Fruit fly (Drosophila melanogaster) whole organism, embryonic: ENCODE results near the gene Syp.

Source experiments
- CG10209 ChIP-seq: fragments of 200-800 bp; sonication (Bioruptor generic); optimal IDR thresholded peaks from 3 replicates; lab custom pipeline; 2017; ENCODE audit warnings: missing biosample characterization, mild to moderate bottlenecking, missing genetic modification characterization, missing genetic modification reagents
- CG1024 ChIP-seq: fragments of 200-800 bp; sonication (Bioruptor generic); IDR thresholded peaks from 2 replicates; pipeline ENCODE4 v1.3.6; 2022; ENCODE audit warnings: missing biosample characterization, missing genetic modification characterization
- CG10321 ChIP-seq: fragments of 200-800 bp; sonication (Bioruptor generic); IDR thresholded peaks from 2 replicates; pipeline ENCODE4 v1.3.6; 2022; ENCODE audit warnings: missing biosample characterization, missing genetic modification characterization
- CG10979 ChIP-seq: fragments of 200-800 bp; sonication (Bioruptor generic); optimal IDR thresholded peaks from 2 replicates; lab custom pipeline; 2018; ENCODE audit warnings: missing biosample characterization, mild to moderate bottlenecking, missing genetic modification characterization, moderate library complexity
- CG11085 ChIP-seq: fragments of 200-800 bp; sonication (Bioruptor generic); IDR thresholded peaks from 2 replicates; pipeline ENCODE4 v1.3.6; 2022; ENCODE audit warnings: missing biosample characterization, missing genetic modification characterization
- CG11247 ChIP-seq: fragments of 200-800 bp; sonication (Bioruptor generic); IDR thresholded peaks from 2 replicates; pipeline ENCODE4 v1.3.6; 2022; ENCODE audit warnings: missing biosample characterization, missing genetic modification characterization
- CG11695 ChIP-seq: fragments of 200-800 bp; sonication (Bioruptor generic); IDR thresholded peaks from 3 replicates; pipeline ENCODE4 v1.3.6; 2022; ENCODE audit warnings: missing biosample characterization, missing genetic modification characterization
- CG12391 ChIP-seq: fragments of 200-800 bp; sonication (Bioruptor generic); optimal IDR thresholded peaks from 3 replicates; lab custom pipeline; 2018; ENCODE audit warnings: missing biosample characterization, mild to moderate bottlenecking, missing genetic modification characterization, moderate library complexity
- CG14667 ChIP-seq: fragments of 200-800 bp; sonication (Bioruptor generic); IDR thresholded peaks from 2 replicates; pipeline ENCODE4 v1.3.6; 2022; ENCODE audit warnings: missing biosample characterization, missing genetic modification characterization
- CG17829 ChIP-seq: fragments of 200-800 bp; optimal IDR thresholded peaks from 2 replicates; lab custom pipeline; 2019; ENCODE audit warnings: missing biosample characterization, mild to moderate bottlenecking, missing genetic modification characterization, moderate library complexity
- CG18619 ChIP-seq: fragments of 200-800 bp; sonication (Bioruptor generic); optimal IDR thresholded peaks from 3 replicates; lab custom pipeline; 2017; ENCODE audit warnings: missing biosample characterization, mild to moderate bottlenecking, missing genetic modification characterization
- CG31224 ChIP-seq: fragments of 200-800 bp; sonication (Bioruptor generic); IDR thresholded peaks from 2 replicates; pipeline ENCODE4 v1.3.6; 2022; ENCODE audit warnings: missing biosample characterization, missing genetic modification characterization
- CG31441 ChIP-seq: fragments of 200-800 bp; sonication (Bioruptor generic); IDR thresholded peaks from 2 replicates; pipeline ENCODE4 v1.3.6; 2022; ENCODE audit warnings: missing biosample characterization, missing genetic modification characterization
- CG34422 ChIP-seq: fragments of 200-800 bp; sonication (Bioruptor generic); IDR thresholded peaks from 3 replicates; pipeline ENCODE4 v1.3.6; 2022; ENCODE audit warnings: missing biosample characterization, missing genetic modification characterization
- CG3838 ChIP-seq: fragments of 200-800 bp; sonication (Bioruptor generic); optimal IDR thresholded peaks from 3 replicates; lab custom pipeline; 2016; ENCODE audit warnings: missing biosample characterization, missing genetic modification characterization
- CG9609 ChIP-seq: fragments of 200-800 bp; sonication (Bioruptor generic); optimal IDR thresholded peaks from 3 replicates; lab custom pipeline; 2016; ENCODE audit warnings: missing biosample characterization, missing genetic modification characterization
- CTCF ChIP-seq: fragments of 200-800 bp; sonication (Bioruptor generic); optimal IDR thresholded peaks from 2 replicates; lab custom pipeline; 2017; ENCODE audit warnings: missing biosample characterization, mild to moderate bottlenecking, missing genetic modification characterization, moderate library complexity
- Camta ChIP-seq: fragments of 200-800 bp; sonication (Bioruptor generic); optimal IDR thresholded peaks from 2 replicates; lab custom pipeline; 2016; ENCODE audit warnings: missing biosample characterization, missing genetic modification characterization
- CkIIα-i1 ChIP-seq: fragments of 200-800 bp; sonication (Bioruptor generic); IDR thresholded peaks from 2 replicates; pipeline ENCODE4 v1.3.6; 2022; ENCODE audit warnings: missing biosample characterization, missing genetic modification characterization
- Dad ChIP-seq: fragments of 200-800 bp; sonication (Bioruptor generic); optimal IDR thresholded peaks from 3 replicates; lab custom pipeline; 2016; ENCODE audit warnings: missing biosample characterization, missing genetic modification characterization
- Deaf1 ChIP-seq: fragments of 200-800 bp; optimal IDR thresholded peaks from 3 replicates; lab custom pipeline; 2019; ENCODE audit warnings: missing biosample characterization, mild to moderate bottlenecking, missing genetic modification characterization, moderate library complexity
- Doc3 ChIP-seq: fragments of 200-800 bp; sonication (Bioruptor generic); IDR thresholded peaks from 3 replicates; pipeline ENCODE4 v1.3.6; 2022; ENCODE audit warnings: missing biosample characterization, missing genetic modification characterization; ENCODE audit not compliant: partially characterized antibody
- Drgx ChIP-seq: fragments of 200-800 bp; sonication (Bioruptor generic); IDR thresholded peaks from 2 replicates; pipeline ENCODE4 v1.3.6; 2022; ENCODE audit warnings: missing biosample characterization, missing genetic modification characterization
- Fer1 ChIP-seq: fragments of 200-800 bp; sonication (Bioruptor generic); optimal IDR thresholded peaks from 2 replicates; lab custom pipeline; 2017; ENCODE audit warnings: missing biosample characterization, mild to moderate bottlenecking, missing genetic modification characterization
- Mad ChIP-seq: fragments of 200-800 bp; sonication (Bioruptor generic); optimal IDR thresholded peaks from 2 replicates; lab custom pipeline; 2016; ENCODE audit warnings: missing biosample characterization, missing genetic modification characterization
- Neu2 ChIP-seq: fragments of 200-800 bp; sonication (Bioruptor generic); optimal IDR thresholded peaks from 3 replicates; lab custom pipeline; 2016; ENCODE audit warnings: missing biosample characterization, missing genetic modification characterization, borderline replicate concordance
- Spps ChIP-seq: fragments of 200-800 bp; sonication (Bioruptor generic); optimal IDR thresholded peaks from 2 replicates; lab custom pipeline; 2018; ENCODE audit warnings: missing biosample characterization, mild to moderate bottlenecking, missing genetic modification characterization
- YL-1 ChIP-seq: fragments of 200-800 bp; sonication (Bioruptor generic); optimal IDR thresholded peaks from 3 replicates; lab custom pipeline; 2017; ENCODE audit warnings: missing biosample characterization, mild to moderate bottlenecking, missing genetic modification characterization
- ab ChIP-seq: fragments of 200-800 bp; sonication (Bioruptor generic); optimal IDR thresholded peaks from 2 replicates; lab custom pipeline; 2016; ENCODE audit warnings: missing biosample characterization, missing genetic modification characterization
- abd-A ChIP-seq: fragments of 200-800 bp; sonication (Bioruptor generic); optimal IDR thresholded peaks from 3 replicates; lab custom pipeline; 2019; ENCODE audit warnings: missing biosample characterization, mild to moderate bottlenecking, missing genetic modification characterization, moderate library complexity
- al ChIP-seq: fragments of 200-800 bp; sonication (Bioruptor generic); IDR thresholded peaks from 2 replicates; pipeline ENCODE4 v1.3.6; 2022; ENCODE audit warnings: missing biosample characterization, missing genetic modification characterization
- aop ChIP-seq: fragments of 200-800 bp; sonication (Bioruptor generic); IDR thresholded peaks from 2 replicates; pipeline ENCODE4 v1.3.6; 2022; ENCODE audit warnings: missing biosample characterization, missing genetic modification characterization
- bab2 ChIP-seq: fragments of 200-800 bp; sonication (Bioruptor generic); optimal IDR thresholded peaks from 2 replicates; lab custom pipeline; 2016; ENCODE audit warnings: missing biosample characterization, missing genetic modification characterization
- bsh ChIP-seq, 2 experiments: fragments of 200-800 bp; sonication (Bioruptor generic); optimal IDR thresholded peaks; 2 replicates each; lab custom pipeline; 2017 to 2018; ENCODE audit warnings: mild to moderate bottlenecking in 2 of 2, missing biosample characterization in 2 of 2, missing genetic modification characterization in 2 of 2, moderate library complexity in 1 of 2
- caup ChIP-seq: fragments of 200-800 bp; sonication (Bioruptor generic); optimal IDR thresholded peaks from 3 replicates; lab custom pipeline; 2017; ENCODE audit warnings: missing biosample characterization, mild to moderate bottlenecking, missing genetic modification characterization, moderate library complexity; ENCODE audit not compliant: severe bottlenecking
- crc ChIP-seq: fragments of 200-800 bp; sonication (Bioruptor generic); optimal IDR thresholded peaks from 2 replicates; lab custom pipeline; 2016; ENCODE audit warnings: missing biosample characterization, missing genetic modification characterization
- dimm ChIP-seq: fragments of 200-800 bp; sonication (Bioruptor generic); IDR thresholded peaks from 2 replicates; pipeline ENCODE4 v1.3.6; 2022; ENCODE audit warnings: missing biosample characterization, missing genetic modification characterization
- ewg ChIP-seq: fragments of 200-800 bp; sonication (Bioruptor generic); optimal IDR thresholded peaks from 3 replicates; lab custom pipeline; 2017; ENCODE audit warnings: mild to moderate bottlenecking, missing biosample characterization, missing genetic modification reagents, missing genetic modification characterization
- gfzf ChIP-seq: fragments of 200-800 bp; sonication (Bioruptor generic); optimal IDR thresholded peaks from 2 replicates; lab custom pipeline; 2016; ENCODE audit warnings: missing biosample characterization, mild to moderate bottlenecking, missing genetic modification characterization, moderate library complexity
- grau ChIP-seq: fragments of 200-800 bp; optimal IDR thresholded peaks from 3 replicates; lab custom pipeline; 2019; ENCODE audit warnings: missing biosample characterization, mild to moderate bottlenecking, missing genetic modification characterization, moderate library complexity
- gt ChIP-seq: fragments of 200-800 bp; sonication (Bioruptor generic); IDR thresholded peaks from 2 replicates; pipeline ENCODE4 v1.3.6; 2022; ENCODE audit warnings: missing biosample characterization, missing genetic modification characterization
- knrl ChIP-seq: fragments of 200-800 bp; sonication (Bioruptor generic); IDR thresholded peaks from 3 replicates; pipeline ENCODE4 v1.3.6; 2022; ENCODE audit warnings: missing biosample characterization, missing genetic modification characterization; ENCODE audit not compliant: partially characterized antibody
- mirr ChIP-seq: fragments of 200-800 bp; sonication (Bioruptor generic); optimal IDR thresholded peaks from 3 replicates; lab custom pipeline; 2018; ENCODE audit warnings: missing biosample characterization, mild to moderate bottlenecking, missing genetic modification characterization
- p53 ChIP-seq: fragments of 200-800 bp; sonication (Bioruptor generic); optimal IDR thresholded peaks from 2 replicates; lab custom pipeline; 2016; ENCODE audit warnings: missing biosample characterization, missing genetic modification characterization
- prd ChIP-seq, 3 experiments: fragments of >200 bp in 2 of 3; fragments of 200-800 bp in 1 of 3; sonication (Bioruptor generic) in 1 of 3; optimal IDR thresholded peaks in 2 of 3; IDR thresholded peaks in 1 of 3; 2 replicates in 2 of 3; 3 replicates in 1 of 3; pipeline versions ENCODE4 v1.3.6 to Lab custom; 2017 to 2022; ENCODE audit warnings: missing biosample characterization in 1 of 3, missing genetic modification characterization in 1 of 3
- repo ChIP-seq: fragments of 200-800 bp; sonication (Bioruptor generic); optimal IDR thresholded peaks from 2 replicates; lab custom pipeline; 2016; ENCODE audit warnings: missing biosample characterization, missing genetic modification characterization
- sens-2 ChIP-seq: fragments of 200-800 bp; sonication (Bioruptor generic); IDR thresholded peaks from 2 replicates; pipeline ENCODE4 v1.3.6; 2022; ENCODE audit warnings: missing biosample characterization, missing genetic modification characterization
- shn ChIP-seq: fragments of 200-800 bp; sonication (Bioruptor generic); optimal IDR thresholded peaks from 3 replicates; lab custom pipeline; 2016; ENCODE audit warnings: missing biosample characterization, missing genetic modification characterization
- sisA ChIP-seq: fragments of 200-800 bp; sonication (Bioruptor generic); IDR thresholded peaks from 2 replicates; pipeline ENCODE4 v1.3.6; 2022; ENCODE audit warnings: missing biosample characterization, missing genetic modification characterization
- ssp ChIP-seq: fragments of 200-800 bp; sonication (Bioruptor generic); IDR thresholded peaks from 2 replicates; pipeline ENCODE4 v1.3.6; 2022; ENCODE audit warnings: missing biosample characterization, missing genetic modification characterization
- vnd ChIP-seq: fragments of 200-800 bp; sonication (Bioruptor generic); IDR thresholded peaks from 3 replicates; pipeline ENCODE4 v1.3.6; 2022; ENCODE audit warnings: missing biosample characterization, missing genetic modification characterization; ENCODE audit not compliant: partially characterized antibody

The Syp gene

dm6 chr3R:20833664-20834063 is 77.1 kb downstream of the Syp start (continued):
- TF ChIP-seq ssp (GFP tag; lab: Robert Waterston, UW) (no peak), vnd (GFP tag; lab: Robert Waterston, UW) (no peak), mirr (GFP tag; lab: Kevin White, UChicago) (no peak), Spps (tag; lab: Kevin White, UChicago) (no peak), CG1024 (GFP tag; lab: Robert Waterston, UW) (no peak), CG14667 (GFP tag; lab: Robert Waterston, UW) (no peak), CG10321 (no peak), prd (optimal IDR thresholded peaks at IDR 0.05; lab: Kevin White, UChicago) (no peak), prd (GFP tag; IDR thresholded peaks at IDR 0.05; lab: Robert Waterston, UW) (0 out of 3 replicates have a peak, but pooled peaks have one; percentile 23), abd-A (no peak), Mad (GFP tag; lab: Kevin White, UChicago) (no peak), CG3838 (no peak), YL-1 (GFP tag; lab: Kevin White, UChicago) (no peak), CkIIα-i1 (no peak), CG17829 (tag; lab: Kevin White, UChicago) (no peak), CG11085 (GFP tag; lab: Robert Waterston, UW) (no peak), gfzf (GFP tag; lab: Kevin White, UChicago) (no peak), dimm (GFP tag; lab: Robert Waterston, UW) (0 out of 2 replicates have a peak, but pooled peaks have one; percentile 36), Drgx (GFP tag; lab: Robert Waterston, UW) (0 out of 2 replicates have a peak, but pooled peaks have one; percentile 37), CG18619 (GFP tag; lab: Kevin White, UChicago) (no peak), repo (GFP tag; lab: Kevin White, UChicago) (no peak), crc (no peak), aop (GFP tag; lab: Robert Waterston, UW) (no peak), ewg (GFP tag; lab: Kevin White, UChicago) (no peak), CG31441 (GFP tag; lab: Robert Waterston, UW) (no peak; the same call in 1 of the 2 replicates), al (GFP tag; lab: Robert Waterston, UW) (no peak), Dad (GFP tag; lab: Kevin White, UChicago) (no peak), bab2 (GFP tag; lab: Kevin White, UChicago) (no peak), bsh (GFP tag; optimal IDR thresholded peaks at IDR 0.05; lab: Kevin White, UChicago) (peak in 1 of 2 experiments; percentile 55), knrl (GFP tag; lab: Robert Waterston, UW) (no peak), shn (GFP tag; lab: Kevin White, UChicago) (peak; percentile 18), p53 (GFP tag; lab: Kevin White, UChicago) (no peak), CG34422 (GFP tag; lab: Robert Waterston, UW) (peak; percentile 29; the same call in 1 of the 3 replicates), CG11695 (GFP tag; lab: Robert Waterston, UW) (0 out of 3 replicates have a peak, but pooled peaks have one; percentile 28), sisA (GFP tag; lab: Robert Waterston, UW) (0 out of 2 replicates have a peak, but pooled peaks have one; percentile 29), ab (no peak), CG11247 (GFP tag; lab: Robert Waterston, UW) (no peak), caup (GFP tag; lab: Kevin White, UChicago) (no peak), grau (tag; lab: Kevin White, UChicago) (peak; percentile 22), Camta (GFP tag; lab: Kevin White, UChicago) (no peak), Neu2 (no peak), gt (GFP tag; lab: Robert Waterston, UW) (no peak), Fer1 (GFP tag; lab: Kevin White, UChicago) (no peak), CG31224 (no peak), Deaf1 (no peak), CG9609 (peak; percentile 20), CG10979 (peak; percentile 37), CG12391 (tag; lab: Kevin White, UChicago) (peak; percentile 45), CG10209 (no peak), sens-2 (GFP tag; lab: Robert Waterston, UW) (0 out of 2 replicates have a peak, but pooled peaks have one; percentile 12), Doc3 (GFP tag; lab: Robert Waterston, UW) (no peak), CTCF (GFP tag; lab: Kevin White, UChicago) (no peak)
